Fruit fly (Drosophila melanogaster) whole organism: ENCODE measurements around the gene trc.

ENCODE experiments used
- CG8478 ChIP-seq: fragments of >200 bp; optimal IDR thresholded peaks from 2 replicates; lab custom pipeline; 2018; ENCODE audit warnings: inconsistent platforms
- psq ChIP-seq: fragments of >200 bp; optimal IDR thresholded peaks from 2 replicates; lab custom pipeline; 2017

- no peak for TF ChIP-seq CG8478 (lab: Kevin White, UChicago)
- TF ChIP-seq psq, result no peak
Measured at dm6 chr3L:19813075-19813903, 20.8 kb downstream of the trc start, which contains the start of gene Cyp305a1.
